Worm (Caenorhabditis elegans) whole organism, L1 larva: ENCODE results near the gene hda-4.

Source experiments
- ama-1 ChIP-seq: fragments of 150-350 bp; optimal IDR thresholded peaks from 2 replicates; lab custom pipeline; 2014
- ceh-8 ChIP-seq: fragments of 200-800 bp; sonication (Bioruptor generic); optimal IDR thresholded peaks from 2 replicates; lab custom pipeline; 2018; ENCODE audit warnings: mild to moderate bottlenecking, missing genetic modification characterization, moderate library complexity, missing compliant biosample characterization
- ceh-82 ChIP-seq, 3 experiments: fragments of 150-350 bp in 1 of 3; sonication (generic microtip) in 2 of 3; optimal IDR thresholded peaks; 2 replicates each; lab custom pipeline; 2014 to 2017; ENCODE audit warnings: missing biosample characterization in 3 of 3, missing genetic modification characterization in 3 of 3
- ces-1 ChIP-seq: fragments of 150-350 bp; optimal IDR thresholded peaks from 2 replicates; lab custom pipeline; 2014; ENCODE audit warnings: missing biosample characterization, missing genetic modification reagents, missing genetic modification characterization
- dpl-1 ChIP-seq, 3 experiments: fragments of 150-350 bp in 2 of 3; sonication (generic microtip) in 1 of 3; optimal IDR thresholded peaks; 2 replicates each; lab custom pipeline; 2014 to 2017; ENCODE audit warnings: missing biosample characterization in 3 of 3, missing genetic modification characterization in 3 of 3, missing genetic modification reagents in 3 of 3
- efl-1 ChIP-seq, 4 experiments: fragments of 150-350 bp; optimal IDR thresholded peaks in 3 of 4; peaks in 1 of 4; 1 replicate in 1 of 4; 2 replicates in 3 of 4; lab custom pipeline; 2014; ENCODE audit warnings: missing biosample characterization in 2 of 4, missing genetic modification characterization in 2 of 4, missing genetic modification reagents in 2 of 4
- efl-3 ChIP-seq: fragments of 200-800 bp; sonication (Bioruptor generic); optimal IDR thresholded peaks from 2 replicates; lab custom pipeline; 2018; ENCODE audit warnings: mild to moderate bottlenecking, missing genetic modification characterization, missing compliant biosample characterization
- fos-1 ChIP-seq: fragments of 150-350 bp; optimal IDR thresholded peaks from 2 replicates; lab custom pipeline; 2014; ENCODE audit warnings: missing biosample characterization, missing genetic modification characterization
- grh-1 ChIP-seq: fragments of 200-800 bp; sonication (Bioruptor generic); IDR thresholded peaks from 2 replicates; pipeline ENCODE4 v1.3.6; 2022; ENCODE audit warnings: missing genetic modification reagents, missing genetic modification characterization, missing compliant biosample characterization
- hlh-17 ChIP-seq: fragments of 200-800 bp; sonication (Bioruptor generic); optimal IDR thresholded peaks from 2 replicates; lab custom pipeline; 2018; ENCODE audit warnings: missing genetic modification characterization, mild to moderate bottlenecking, missing compliant biosample characterization, moderate library complexity, borderline replicate concordance
- hlh-4 ChIP-seq: sonication (generic microtip); optimal IDR thresholded peaks from 2 replicates; lab custom pipeline; 2016; ENCODE audit warnings: mild to moderate bottlenecking, missing genetic modification characterization, missing compliant biosample characterization
- hpl-2 ChIP-seq: fragments of 150-350 bp; optimal IDR thresholded peaks from 2 replicates; lab custom pipeline; 2014; ENCODE audit warnings: missing biosample characterization, missing genetic modification reagents, missing genetic modification characterization
- jun-1 ChIP-seq: fragments of 150-350 bp; optimal IDR thresholded peaks from 2 replicates; lab custom pipeline; 2014; ENCODE audit warnings: missing biosample characterization, missing genetic modification reagents, missing genetic modification characterization
- lin-14 ChIP-seq: fragments of 200-800 bp; sonication (Bioruptor generic); optimal IDR thresholded peaks from 2 replicates; lab custom pipeline; 2018; ENCODE audit warnings: mild to moderate bottlenecking, missing genetic modification characterization, moderate library complexity, missing compliant biosample characterization
- lin-35 ChIP-seq, 2 experiments: fragments of 150-350 bp; optimal IDR thresholded peaks; 2 replicates each; lab custom pipeline; 2014; ENCODE audit warnings: missing biosample characterization in 2 of 2, missing genetic modification characterization in 2 of 2, missing genetic modification reagents in 2 of 2
- lir-3 ChIP-seq: sonication (generic microtip); optimal IDR thresholded peaks from 2 replicates; lab custom pipeline; 2016; ENCODE audit warnings: mild to moderate bottlenecking, missing genetic modification characterization, moderate library complexity, missing compliant biosample characterization; ENCODE audit not compliant: poor library complexity
- lsy-2 ChIP-seq, 2 experiments: fragments of 150-350 bp; optimal IDR thresholded peaks; 2 replicates each; lab custom pipeline; 2014; ENCODE audit warnings: missing biosample characterization in 2 of 2, missing genetic modification characterization in 2 of 2
- mdl-1 ChIP-seq, 2 experiments: fragments of 150-350 bp; optimal IDR thresholded peaks; 2 replicates each; lab custom pipeline; 2014 to 2017; ENCODE audit warnings: missing biosample characterization in 2 of 2, missing genetic modification characterization in 2 of 2, inconsistent platforms in 1 of 2
- mep-1 ChIP-seq: fragments of 150-350 bp; optimal IDR thresholded peaks from 2 replicates; lab custom pipeline; 2014; ENCODE audit warnings: missing biosample characterization, missing genetic modification characterization
- nhr-19 ChIP-seq: fragments of 200-800 bp; sonication (Bioruptor generic); conservative IDR thresholded peaks from 2 replicates; pipeline ENCODE4 v1.3.6; 2022; ENCODE audit warnings: missing genetic modification characterization, missing compliant biosample characterization
- nhr-20 ChIP-seq: sonication (generic microtip); optimal IDR thresholded peaks from 2 replicates; lab custom pipeline; 2016; ENCODE audit warnings: mild to moderate bottlenecking, missing genetic modification characterization, missing compliant biosample characterization
- nhr-47 ChIP-seq: sonication (generic microtip); optimal IDR thresholded peaks from 2 replicates; lab custom pipeline; 2016; ENCODE audit warnings: mild to moderate bottlenecking, missing genetic modification characterization, moderate library complexity, missing compliant biosample characterization
- nhr-71 ChIP-seq: sonication (generic microtip); optimal IDR thresholded peaks from 2 replicates; lab custom pipeline; 2016; ENCODE audit warnings: mild to moderate bottlenecking, missing genetic modification characterization, moderate library complexity, missing compliant biosample characterization
- nhr-77 ChIP-seq: fragments of 150-350 bp; optimal IDR thresholded peaks from 2 replicates; lab custom pipeline; 2014; ENCODE audit warnings: missing biosample characterization, missing genetic modification characterization
- nhr-85 ChIP-seq: sonication (generic microtip); peaks from one replicate; lab custom pipeline; 2016; ENCODE audit warnings: missing genetic modification characterization, inconsistent platforms, missing compliant biosample characterization
- nhr-90 ChIP-seq: sonication (generic microtip); optimal IDR thresholded peaks from 2 replicates; lab custom pipeline; 2016; ENCODE audit warnings: mild to moderate bottlenecking, missing genetic modification characterization, missing compliant biosample characterization; ENCODE audit not compliant: poor library complexity
- pag-3 ChIP-seq: sonication (generic microtip); optimal IDR thresholded peaks from 2 replicates; lab custom pipeline; 2017; ENCODE audit warnings: missing genetic modification characterization, mild to moderate bottlenecking, missing compliant biosample characterization, antibody characterized with exemption, borderline replicate concordance; ENCODE audit not compliant: insufficient read depth
- rnt-1 ChIP-seq: sonication (generic microtip); optimal IDR thresholded peaks from 2 replicates; lab custom pipeline; 2016; ENCODE audit warnings: mild to moderate bottlenecking, missing genetic modification characterization, moderate library complexity, missing compliant biosample characterization
- skn-1 ChIP-seq: fragments of 150-350 bp; optimal IDR thresholded peaks from 2 replicates; lab custom pipeline; 2014; ENCODE audit warnings: missing biosample characterization, missing genetic modification characterization
- snpc-4 ChIP-seq: fragments of 150-350 bp; optimal IDR thresholded peaks from 2 replicates; lab custom pipeline; 2014; ENCODE audit warnings: missing biosample characterization, missing genetic modification characterization
- snu-23 ChIP-seq: sonication (generic microtip); optimal IDR thresholded peaks from 2 replicates; lab custom pipeline; 2016; ENCODE audit warnings: missing genetic modification characterization, missing compliant biosample characterization
- swsn-7 ChIP-seq: sonication (generic microtip); optimal IDR thresholded peaks from 2 replicates; lab custom pipeline; 2016; ENCODE audit warnings: missing genetic modification characterization, missing compliant biosample characterization
- tbx-2 ChIP-seq: sonication (generic microtip); optimal IDR thresholded peaks from 2 replicates; lab custom pipeline; 2016; ENCODE audit warnings: missing genetic modification characterization, missing compliant biosample characterization
- unc-62 ChIP-seq: fragments of 150-350 bp; optimal IDR thresholded peaks from 2 replicates; lab custom pipeline; 2014; ENCODE audit warnings: missing biosample characterization, missing genetic modification reagents, missing genetic modification characterization
- unc-86 ChIP-seq: sonication (generic microtip); optimal IDR thresholded peaks from 2 replicates; lab custom pipeline; 2016; ENCODE audit warnings: missing genetic modification characterization, missing compliant biosample characterization
- unc-98 ChIP-seq: fragments of 200-800 bp; sonication (Bioruptor generic); IDR thresholded peaks from 2 replicates; pipeline ENCODE4 v1.3.6; 2022; ENCODE audit warnings: missing genetic modification characterization, missing compliant biosample characterization
- xbp-1 ChIP-seq: sonication (generic microtip); optimal IDR thresholded peaks from 2 replicates; lab custom pipeline; 2016; ENCODE audit warnings: missing genetic modification characterization, missing compliant biosample characterization
- zip-4 ChIP-seq: fragments of 200-800 bp; sonication (Bioruptor generic); optimal IDR thresholded peaks from 2 replicates; lab custom pipeline; 2018; ENCODE audit warnings: mild to moderate bottlenecking, missing genetic modification characterization, moderate library complexity, missing compliant biosample characterization

hda-4 gene

ce11 chrX:16696822-16697221, 32.5 kb upstream of the hda-4 start:
- TF ChIP-seq ces-1 (GFP tag; lab: Kevin White, UChicago) (no peak), snpc-4 (tag; lab: Kevin White, UChicago) (peak; percentile 7)

- TF ChIP-seq nhr-77 (tag; lab: Kevin White, UChicago) (no peak), unc-98 (GFP tag; lab: Robert Waterston, UW) (no peak), unc-86 (tag; lab: Kevin White, UChicago) (no peak), ceh-8 (GFP tag; lab: Kevin White, UChicago) (no peak), hlh-17 (no peak), efl-1 (optimal IDR thresholded peaks at IDR 0.05; lab: Kevin White, UChicago) (no peak), efl-1 (GFP tag; optimal IDR thresholded peaks at IDR 0.05 in 1 of 2; lab: Kevin White, UChicago) (no peak), hlh-4 (tag; lab: Kevin White, UChicago) (no peak)
Observed at ce11 chrX:16698074-16698473, 31.3 kb upstream of the hda-4 start.

- no peak for TF ChIP-seq unc-62 (GFP tag; lab: Kevin White, UChicago)
- TF ChIP-seq ama-1 (lab: Kevin White, UChicago), result no peak
- no peak for TF ChIP-seq nhr-71 (tag; lab: Kevin White, UChicago)
Observed at ce11 chrX:16702232-16702631, 27.1 kb upstream of the hda-4 start, which contains the start of gene F22H10.1. Gene F22H10.1 (plus strand): TSS chrX:16702442.

- peak in 1 of 2 experiments; percentile 41 for TF ChIP-seq lsy-2 (tag; optimal IDR thresholded peaks at IDR 0.05; lab: Kevin White, UChicago)
- TF ChIP-seq pag-3 (tag; lab: Kevin White, UChicago), result no peak
- peak; percentile 80 for TF ChIP-seq lin-14 (GFP tag; lab: Kevin White, UChicago)
- peak; percentile 32 for TF ChIP-seq nhr-85 (tag; lab: Kevin White, UChicago)
- TF ChIP-seq snpc-4 (tag; lab: Kevin White, UChicago), result peak; percentile 5
- TF ChIP-seq grh-1 (GFP tag; lab: Robert Waterston, UW), result no peak
- peak in 1 of 2 experiments; percentile 36 for TF ChIP-seq mdl-1 (tag; optimal IDR thresholded peaks at IDR 0.05; lab: Kevin White, UChicago)
- TF ChIP-seq efl-1 (optimal IDR thresholded peaks at IDR 0.05; lab: Kevin White, UChicago), result peak; percentile 46 to 69
- no peak for TF ChIP-seq efl-1 (GFP tag; optimal IDR thresholded peaks at IDR 0.05 in 1 of 2; lab: Kevin White, UChicago)
- peak; percentile 51 for TF ChIP-seq tbx-2 (tag; lab: Kevin White, UChicago)
- peak; percentile 21 for TF ChIP-seq jun-1 (tag; lab: Kevin White, UChicago)
- no peak for TF ChIP-seq efl-3
- no peak for TF ChIP-seq lir-3 (tag; lab: Kevin White, UChicago)
- peak; percentile 25 for TF ChIP-seq nhr-90
- TF ChIP-seq nhr-20 (tag; lab: Kevin White, UChicago), result peak; percentile 55
- peak; percentile 30 to 47 (median 42) for TF ChIP-seq ceh-82 (tag; optimal IDR thresholded peaks at IDR 0.05; lab: Kevin White, UChicago)
- peak; percentile 56 for TF ChIP-seq nhr-47 (tag; lab: Kevin White, UChicago)
- peak; percentile 46 for TF ChIP-seq skn-1 (tag; lab: Kevin White, UChicago)
- TF ChIP-seq xbp-1 (tag; lab: Kevin White, UChicago), result peak; percentile 32
- TF ChIP-seq fos-1 (tag; lab: Kevin White, UChicago), result no peak
- peak; percentile 73 for TF ChIP-seq swsn-7 (tag; lab: Kevin White, UChicago)
- peak; percentile 56 for TF ChIP-seq rnt-1 (tag; lab: Kevin White, UChicago)
- TF ChIP-seq nhr-71 (tag; lab: Kevin White, UChicago), result peak; percentile 68
- peak; percentile 43 for TF ChIP-seq mep-1
- peak; percentile 31 for TF ChIP-seq nhr-19 (GFP tag; lab: Robert Waterston, UW)
- peak in 1 of 3 experiments; percentile 18 for TF ChIP-seq dpl-1 (GFP tag; optimal IDR thresholded peaks at IDR 0.05; lab: Kevin White, UChicago)
- TF ChIP-seq snu-23 (GFP tag; lab: Kevin White, UChicago), result peak; percentile 67
- TF ChIP-seq hpl-2, result no peak
- TF ChIP-seq lin-35 (GFP tag; optimal IDR thresholded peaks at IDR 0.05; lab: Kevin White, UChicago), result peak; percentile 26 to 28
- TF ChIP-seq zip-4 (GFP tag; lab: Kevin White, UChicago), result peak; percentile 9
Observed at ce11 chrX:16704086-16704485, 25.3 kb upstream of the hda-4 start.
